Fruit fly (Drosophila melanogaster) whole organism, prepupa: ENCODE data around the gene CG6765.

Experiments used
- CG6163 ChIP-seq: fragments of 200-800 bp; sonication (Bioruptor generic); IDR thresholded peaks from 3 replicates; pipeline ENCODE4 v1.3.6; 2022; ENCODE audit warnings: missing biosample characterization, missing genetic modification characterization
- CG6854 ChIP-seq: fragments of 200-800 bp; sonication (Bioruptor generic); optimal IDR thresholded peaks from 2 replicates; lab custom pipeline; 2017; ENCODE audit warnings: missing biosample characterization, mild to moderate bottlenecking, missing genetic modification characterization
- achi ChIP-seq: fragments of 200-800 bp; sonication (Bioruptor generic); optimal IDR thresholded peaks from 3 replicates; lab custom pipeline; 2016; ENCODE audit warnings: missing biosample characterization, missing genetic modification characterization
- dsx ChIP-seq: fragments of 200-800 bp; optimal IDR thresholded peaks from 3 replicates; lab custom pipeline; 2019; ENCODE audit warnings: missing biosample characterization, mild to moderate bottlenecking, missing genetic modification characterization, moderate library complexity; ENCODE audit not compliant: poor library complexity, severe bottlenecking
- fkh ChIP-seq: fragments of 200-800 bp; sonication (Bioruptor generic); optimal IDR thresholded peaks from 3 replicates; lab custom pipeline; 2017; ENCODE audit warnings: missing biosample characterization, mild to moderate bottlenecking, missing genetic modification characterization, moderate library complexity
- topi ChIP-seq: fragments of 200-800 bp; sonication (Bioruptor generic); optimal IDR thresholded peaks from 3 replicates; lab custom pipeline; 2016; ENCODE audit warnings: missing biosample characterization, missing genetic modification characterization

- TF ChIP-seq topi (GFP tag; lab: Kevin White, UChicago) (no peak), dsx (GFP tag; lab: Kevin White, UChicago) (no peak), CG6854 (GFP tag; lab: Kevin White, UChicago) (no peak), achi (no peak), fkh (GFP tag; lab: Kevin White, UChicago) (no peak), CG6163 (no peak)
Measured at dm6 chr3L:8480944-8481343, 31.6 kb upstream of the CG6765 start.
